Fruit fly (Drosophila melanogaster) whole organism, embryonic: ENCODE results near the gene CG33230.
A peak's percentile ranks its signal among the peaks of the same experiment; 100 is the strongest.

Source experiments
- B-H1 ChIP-seq: fragments of 200-800 bp; sonication (Bioruptor generic); IDR thresholded peaks from 3 replicates; pipeline ENCODE4 v1.3.6; 2022; ENCODE audit warnings: missing biosample characterization, missing genetic modification characterization
- CG10147 ChIP-seq: fragments of 200-800 bp; sonication (Bioruptor generic); optimal IDR thresholded peaks from 2 replicates; lab custom pipeline; 2019; ENCODE audit warnings: missing biosample characterization, mild to moderate bottlenecking, missing genetic modification characterization, moderate library complexity
- CG10274 ChIP-seq: fragments of 200-800 bp; sonication (Bioruptor generic); optimal IDR thresholded peaks from 3 replicates; lab custom pipeline; 2017; ENCODE audit warnings: missing biosample characterization, mild to moderate bottlenecking, missing genetic modification characterization
- CG10366 ChIP-seq: fragments of 200-800 bp; sonication (Bioruptor generic); IDR thresholded peaks from 2 replicates; pipeline ENCODE4 v1.3.6; 2022; ENCODE audit warnings: missing biosample characterization, missing genetic modification characterization
- CG10462 ChIP-seq: fragments of 200-800 bp; sonication (Bioruptor generic); optimal IDR thresholded peaks from 2 replicates; lab custom pipeline; 2016; ENCODE audit warnings: missing biosample characterization, missing genetic modification characterization
- CG11696 ChIP-seq: fragments of 200-800 bp; sonication (Bioruptor generic); IDR thresholded peaks from 2 replicates; pipeline ENCODE4 v1.3.6; 2022; ENCODE audit warnings: missing biosample characterization, missing genetic modification characterization
- CG14050 ChIP-seq: fragments of 200-800 bp; sonication (Bioruptor generic); IDR thresholded peaks from 3 replicates; pipeline ENCODE4 v1.3.6; 2022; ENCODE audit warnings: missing biosample characterization, missing genetic modification characterization
- CG1529 ChIP-seq: fragments of 200-800 bp; sonication (Bioruptor generic); optimal IDR thresholded peaks from 3 replicates; lab custom pipeline; 2018; ENCODE audit warnings: missing biosample characterization, missing genetic modification characterization
- CG16779 ChIP-seq: fragments of 200-800 bp; sonication (Bioruptor generic); IDR thresholded peaks from 2 replicates; pipeline ENCODE4 v1.3.6; 2022; ENCODE audit warnings: missing biosample characterization, missing genetic modification characterization
- CG17612 ChIP-seq: fragments of 200-800 bp; sonication (Bioruptor generic); IDR thresholded peaks from 2 replicates; pipeline ENCODE4 v1.3.6; 2022; ENCODE audit warnings: missing biosample characterization, missing genetic modification characterization
- CG2889 ChIP-seq: fragments of 200-800 bp; sonication (Bioruptor generic); IDR thresholded peaks from 3 replicates; pipeline ENCODE4 v1.3.6; 2022; ENCODE audit warnings: missing biosample characterization, missing genetic modification characterization
- CG7556 ChIP-seq: fragments of 200-800 bp; sonication (Bioruptor generic); optimal IDR thresholded peaks from 2 replicates; lab custom pipeline; 2017; ENCODE audit warnings: missing biosample characterization, mild to moderate bottlenecking, missing genetic modification characterization
- CG7987 ChIP-seq: fragments of 200-800 bp; sonication (Bioruptor generic); optimal IDR thresholded peaks from 2 replicates; lab custom pipeline; 2018; ENCODE audit warnings: missing biosample characterization, mild to moderate bottlenecking, missing genetic modification characterization, moderate library complexity
- CG8388 ChIP-seq: fragments of 200-800 bp; sonication (Bioruptor generic); optimal IDR thresholded peaks from 2 replicates; lab custom pipeline; 2019; ENCODE audit warnings: missing biosample characterization, mild to moderate bottlenecking, missing genetic modification characterization, moderate library complexity
- CHES-1-like ChIP-seq: fragments of 200-800 bp; sonication (Bioruptor generic); optimal IDR thresholded peaks from 2 replicates; lab custom pipeline; 2016; ENCODE audit warnings: missing biosample characterization, missing genetic modification characterization
- D ChIP-seq, 2 experiments: fragments of 200-800 bp in 1 of 2; fragments of >200 bp in 1 of 2; sonication (Bioruptor generic) in 1 of 2; optimal IDR thresholded peaks; 2 replicates in 1 of 2; 3 replicates in 1 of 2; lab custom pipeline; 2017; ENCODE audit warnings: mild to moderate bottlenecking in 1 of 2, missing biosample characterization in 1 of 2, missing genetic modification characterization in 1 of 2, missing genetic modification reagents in 1 of 2
- Dad ChIP-seq: fragments of 200-800 bp; sonication (Bioruptor generic); optimal IDR thresholded peaks from 3 replicates; lab custom pipeline; 2016; ENCODE audit warnings: missing biosample characterization, missing genetic modification characterization
- Deaf1 ChIP-seq: fragments of 200-800 bp; optimal IDR thresholded peaks from 3 replicates; lab custom pipeline; 2019; ENCODE audit warnings: missing biosample characterization, mild to moderate bottlenecking, missing genetic modification characterization, moderate library complexity
- Doc3 ChIP-seq: fragments of 200-800 bp; sonication (Bioruptor generic); IDR thresholded peaks from 3 replicates; pipeline ENCODE4 v1.3.6; 2022; ENCODE audit warnings: missing biosample characterization, missing genetic modification characterization; ENCODE audit not compliant: partially characterized antibody
- Dref ChIP-seq: fragments of 200-800 bp; sonication (Bioruptor generic); IDR thresholded peaks from 2 replicates; pipeline ENCODE4 v1.3.6; 2022; ENCODE audit warnings: missing biosample characterization, missing genetic modification characterization
- Ets65A ChIP-seq: fragments of 200-800 bp; sonication (Bioruptor generic); peaks from one replicate; lab custom pipeline; 2016; ENCODE audit warnings: missing biosample characterization, missing genetic modification characterization
- Jarid2 ChIP-seq: fragments of 200-800 bp; sonication (Bioruptor generic); optimal IDR thresholded peaks from 3 replicates; lab custom pipeline; 2017; ENCODE audit warnings: mild to moderate bottlenecking, missing biosample characterization, missing genetic modification reagents, missing genetic modification characterization
- Mrtf ChIP-seq: fragments of 200-800 bp; sonication (Bioruptor generic); IDR thresholded peaks from 3 replicates; pipeline ENCODE4 v1.3.6; 2022; ENCODE audit warnings: missing biosample characterization, missing genetic modification characterization
- NC2α ChIP-seq: fragments of 200-800 bp; sonication (Bioruptor generic); optimal IDR thresholded peaks from 2 replicates; lab custom pipeline; 2016; ENCODE audit warnings: missing biosample characterization, missing genetic modification characterization
- NFAT ChIP-seq: fragments of 200-800 bp; sonication (Bioruptor generic); IDR thresholded peaks from 2 replicates; pipeline ENCODE4 v1.3.6; 2022; ENCODE audit warnings: missing biosample characterization, missing genetic modification characterization
- Neu2 ChIP-seq: fragments of 200-800 bp; sonication (Bioruptor generic); optimal IDR thresholded peaks from 3 replicates; lab custom pipeline; 2016; ENCODE audit warnings: missing biosample characterization, missing genetic modification characterization, borderline replicate concordance
- Oaz ChIP-seq: fragments of 200-800 bp; sonication (Bioruptor generic); IDR thresholded peaks from 2 replicates; pipeline ENCODE4 v1.3.6; 2022; ENCODE audit warnings: missing biosample characterization, missing genetic modification characterization
- Scr ChIP-seq: fragments of 200-800 bp; sonication (Bioruptor generic); IDR thresholded peaks from 2 replicates; pipeline ENCODE4 v1.3.6; 2022; ENCODE audit warnings: missing biosample characterization, missing genetic modification characterization; ENCODE audit not compliant: partially characterized antibody
- Vsx1 ChIP-seq: fragments of 200-800 bp; sonication (Bioruptor generic); optimal IDR thresholded peaks from 2 replicates; lab custom pipeline; 2017; ENCODE audit warnings: missing biosample characterization, mild to moderate bottlenecking, missing genetic modification characterization, missing genetic modification reagents
- Xbp1 ChIP-seq: fragments of 200-800 bp; sonication (Bioruptor generic); optimal IDR thresholded peaks from 3 replicates; lab custom pipeline; 2016; ENCODE audit warnings: missing biosample characterization, mild to moderate bottlenecking, missing genetic modification characterization
- bbx ChIP-seq: fragments of 200-800 bp; sonication (Bioruptor generic); IDR thresholded peaks from 2 replicates; pipeline ENCODE4 v1.3.6; 2022; ENCODE audit warnings: missing biosample characterization, missing genetic modification characterization; ENCODE audit not compliant: partially characterized antibody
- cad ChIP-seq: fragments of >200 bp; optimal IDR thresholded peaks from 2 replicates; lab custom pipeline; 2017; ENCODE audit warnings: missing biosample characterization, missing genetic modification characterization
- chinmo ChIP-seq: fragments of 200-800 bp; sonication (Bioruptor generic); IDR thresholded peaks from 4 replicates; pipeline ENCODE4 v1.3.6; 2022; ENCODE audit warnings: missing biosample characterization, missing genetic modification characterization; ENCODE audit not compliant: partially characterized antibody
- emc ChIP-seq: fragments of 200-800 bp; sonication (Bioruptor generic); optimal IDR thresholded peaks from 2 replicates; lab custom pipeline; 2016; ENCODE audit warnings: missing biosample characterization, missing genetic modification characterization
- fd64A ChIP-seq: fragments of 200-800 bp; sonication (Bioruptor generic); optimal IDR thresholded peaks from 3 replicates; lab custom pipeline; 2018; ENCODE audit warnings: missing biosample characterization, mild to moderate bottlenecking, missing genetic modification characterization
- grau ChIP-seq: fragments of 200-800 bp; optimal IDR thresholded peaks from 3 replicates; lab custom pipeline; 2019; ENCODE audit warnings: missing biosample characterization, mild to moderate bottlenecking, missing genetic modification characterization, moderate library complexity
- gsb ChIP-seq: fragments of 200-800 bp; sonication (Bioruptor generic); IDR thresholded peaks from 2 replicates; pipeline ENCODE4 v1.3.6; 2022; ENCODE audit warnings: missing biosample characterization, missing genetic modification characterization
- insv ChIP-seq, 2 experiments: fragments of 200-800 bp; sonication (Bioruptor generic); optimal IDR thresholded peaks; 3 replicates each; lab custom pipeline; 2016 to 2018; ENCODE audit warnings: missing biosample characterization in 2 of 2, missing genetic modification characterization in 2 of 2
- nerfin-2 ChIP-seq: fragments of 200-800 bp; sonication (Bioruptor generic); IDR thresholded peaks from 2 replicates; pipeline ENCODE4 v1.3.6; 2022; ENCODE audit warnings: missing biosample characterization, missing genetic modification characterization; ENCODE audit not compliant: partially characterized antibody
- nmo ChIP-seq: fragments of 200-800 bp; sonication (Bioruptor generic); optimal IDR thresholded peaks from 2 replicates; lab custom pipeline; 2018; ENCODE audit warnings: missing biosample characterization, mild to moderate bottlenecking, missing genetic modification characterization, moderate library complexity
- org-1 ChIP-seq: fragments of 200-800 bp; sonication (Bioruptor generic); optimal IDR thresholded peaks from 2 replicates; lab custom pipeline; 2017; ENCODE audit warnings: missing biosample characterization, missing genetic modification characterization
- pros ChIP-seq: fragments of 200-800 bp; sonication (Bioruptor generic); optimal IDR thresholded peaks from 3 replicates; lab custom pipeline; 2019; ENCODE audit warnings: missing biosample characterization, mild to moderate bottlenecking, missing genetic modification characterization, moderate library complexity
- sens ChIP-seq: fragments of 200-800 bp; sonication (Bioruptor generic); peaks from one replicate; lab custom pipeline; 2016; ENCODE audit warnings: missing biosample characterization, missing genetic modification characterization
- slbo ChIP-seq: fragments of 200-800 bp; sonication (Bioruptor generic); IDR thresholded peaks from 2 replicates; pipeline ENCODE4 v1.3.6; 2022; ENCODE audit warnings: missing biosample characterization, missing genetic modification characterization
- sr ChIP-seq: fragments of 200-800 bp; sonication (Bioruptor generic); IDR thresholded peaks from 3 replicates; pipeline ENCODE4 v1.3.6; 2022; ENCODE audit warnings: missing biosample characterization, missing genetic modification characterization
- trh ChIP-seq: fragments of 200-800 bp; sonication (Bioruptor generic); optimal IDR thresholded peaks from 2 replicates; lab custom pipeline; 2016; ENCODE audit warnings: missing biosample characterization, missing genetic modification characterization
- vfl ChIP-seq: fragments of 200-800 bp; sonication (Bioruptor generic); optimal IDR thresholded peaks from 2 replicates; lab custom pipeline; 2016; ENCODE audit warnings: missing biosample characterization, missing genetic modification characterization
- wek ChIP-seq: fragments of 200-800 bp; sonication (Bioruptor generic); optimal IDR thresholded peaks from 3 replicates; lab custom pipeline; 2018; ENCODE audit warnings: missing biosample characterization, mild to moderate bottlenecking, missing genetic modification characterization, moderate library complexity
- zen ChIP-seq: fragments of 200-800 bp; sonication (Bioruptor generic); optimal IDR thresholded peaks from 3 replicates; lab custom pipeline; 2018; ENCODE audit warnings: missing biosample characterization, mild to moderate bottlenecking, missing genetic modification characterization, moderate library complexity

Gene CG33230

dm6 chr3L:1579169-1579853 is 38.9 kb upstream of the CG33230 start (continued):
- TF ChIP-seq Scr (GFP tag; lab: Robert Waterston, UW) = no peak
- peak; percentile 35 for TF ChIP-seq CG10274 (GFP tag; lab: Kevin White, UChicago)
- peak; percentile 12; the same call in 1 of the 2 replicates for TF ChIP-seq slbo (GFP tag; lab: Robert Waterston, UW)
- TF ChIP-seq CHES-1-like (GFP tag; lab: Kevin White, UChicago) = peak; percentile 72
- peak; percentile 72 for TF ChIP-seq CG7556 (GFP tag; lab: Kevin White, UChicago)
- peak; percentile 46 for TF ChIP-seq Jarid2 (GFP tag; lab: Kevin White, UChicago)
- TF ChIP-seq zen = peak; percentile 83
- peak; percentile 64 for TF ChIP-seq CG10147
- TF ChIP-seq CG17612 = no peak
- peak; percentile 54 for TF ChIP-seq trh (GFP tag; lab: Kevin White, UChicago)
- TF ChIP-seq CG8388 (GFP tag; lab: Kevin White, UChicago) = peak; percentile 76
- peak; percentile 96 for TF ChIP-seq Ets65A (GFP tag; lab: Kevin White, UChicago)
- TF ChIP-seq insv (GFP tag; optimal IDR thresholded peaks at IDR 0.05; lab: Kevin White, UChicago) = peak in 1 of 2 experiments; percentile 47
- peak; percentile 76 for TF ChIP-seq wek (GFP tag; lab: Kevin White, UChicago)
- TF ChIP-seq CG14050 (GFP tag; lab: Robert Waterston, UW) = peak; percentile 17; the same call in 1 of the 3 replicates
- 0 out of 3 replicates have a peak, but pooled peaks have one; percentile 32 for TF ChIP-seq CG2889 (GFP tag; lab: Robert Waterston, UW)
- peak; percentile 67 for TF ChIP-seq NFAT (GFP tag; lab: Robert Waterston, UW)
- peak; percentile 78 for TF ChIP-seq org-1 (GFP tag; lab: Kevin White, UChicago)
- TF ChIP-seq B-H1 (GFP tag; lab: Robert Waterston, UW) = no peak
- TF ChIP-seq Oaz (GFP tag; lab: Robert Waterston, UW) = no peak
- TF ChIP-seq gsb (GFP tag; lab: Robert Waterston, UW) = no peak
- peak; percentile 93 for TF ChIP-seq CG11696 (GFP tag; lab: Robert Waterston, UW)
- TF ChIP-seq bbx (GFP tag; lab: Robert Waterston, UW) = no peak
- TF ChIP-seq sens (GFP tag; lab: Kevin White, UChicago) = peak; percentile 98
- no peak for TF ChIP-seq CG16779 (GFP tag; lab: Robert Waterston, UW)
- TF ChIP-seq nerfin-2 (GFP tag; lab: Robert Waterston, UW) = no peak
- TF ChIP-seq Dad (GFP tag; lab: Kevin White, UChicago) = no peak
- TF ChIP-seq CG10462 = peak; percentile 55
- no peak for TF ChIP-seq Neu2 (GFP tag; lab: Kevin White, UChicago)
- TF ChIP-seq Vsx1 = peak; percentile 71
- TF ChIP-seq chinmo (GFP tag; lab: Robert Waterston, UW) = 0 out of 4 replicates have a peak, but pooled peaks have one; percentile 26
- TF ChIP-seq D (optimal IDR thresholded peaks at IDR 0.05; lab: Kevin White, UChicago) = no peak
- TF ChIP-seq D (GFP tag; optimal IDR thresholded peaks at IDR 0.05; lab: Kevin White, UChicago) = peak; percentile 84
- TF ChIP-seq emc = no peak
- TF ChIP-seq vfl (GFP tag; lab: Kevin White, UChicago) = no peak
- peak; percentile 19 for TF ChIP-seq CG10366 (GFP tag; lab: Robert Waterston, UW)
- peak; percentile 87 for TF ChIP-seq CG7987 (GFP tag; lab: Kevin White, UChicago)
- TF ChIP-seq Xbp1 (GFP tag; lab: Kevin White, UChicago) = peak; percentile 40
- peak; percentile 63 for TF ChIP-seq nmo (GFP tag; lab: Kevin White, UChicago)
- TF ChIP-seq fd64A (GFP tag; lab: Kevin White, UChicago) = peak; percentile 93
- TF ChIP-seq NC2α (GFP tag; lab: Kevin White, UChicago) = peak; percentile 66
- TF ChIP-seq Doc3 (GFP tag; lab: Robert Waterston, UW) = no peak
- no peak for TF ChIP-seq cad (GFP tag; lab: Kevin White, UChicago)
- TF ChIP-seq grau (tag; lab: Kevin White, UChicago) = peak; percentile 95
- TF ChIP-seq Mrtf = no peak
- peak; percentile 48 for TF ChIP-seq pros (GFP tag; lab: Kevin White, UChicago)
- no peak for TF ChIP-seq Dref
- no peak for TF ChIP-seq Deaf1 (tag; lab: Kevin White, UChicago)
- TF ChIP-seq sr (GFP tag; lab: Robert Waterston, UW) = peak; percentile 72; the same call in 2 of the 3 replicates
- peak; percentile 81 for TF ChIP-seq CG1529 (GFP tag; lab: Kevin White, UChicago)
